Worm (Caenorhabditis elegans) whole organism, late embryonic: Measurements from ENCODE around the gene mlc-2.
A peak's percentile ranks its signal among the peaks of the same experiment; 100 is the strongest.

Experiments used
- C08G9.2 ChIP-seq: sonication (generic microtip); optimal IDR thresholded peaks from 2 replicates; lab custom pipeline; 2016; ENCODE audit warnings: mild to moderate bottlenecking, missing genetic modification characterization, moderate library complexity, missing compliant biosample characterization
- C38D4.7 ChIP-seq: fragments of 200-800 bp; sonication (Bioruptor generic); optimal IDR thresholded peaks from 2 replicates; lab custom pipeline; 2018; ENCODE audit warnings: mild to moderate bottlenecking, missing genetic modification characterization, moderate library complexity, missing compliant biosample characterization
- F13H6.1 ChIP-seq: sonication (generic microtip); optimal IDR thresholded peaks from 2 replicates; lab custom pipeline; 2016; ENCODE audit warnings: missing genetic modification characterization, missing compliant biosample characterization
- K09A11.1 ChIP-seq: sonication (generic microtip); optimal IDR thresholded peaks from 2 replicates; lab custom pipeline; 2017; ENCODE audit warnings: antibody characterized with exemption, mild to moderate bottlenecking, missing genetic modification characterization, missing compliant biosample characterization; ENCODE audit not compliant: insufficient read depth
- Y22D7AL.16 ChIP-seq: sonication (generic microtip); optimal IDR thresholded peaks from 2 replicates; lab custom pipeline; 2016; ENCODE audit warnings: missing genetic modification characterization, missing compliant biosample characterization
- ceh-14 ChIP-seq: sonication (generic microtip); optimal IDR thresholded peaks from 2 replicates; lab custom pipeline; 2016; ENCODE audit warnings: missing genotype, missing genetic modification characterization, missing compliant biosample characterization
- ceh-18 ChIP-seq: sonication (generic microtip); optimal IDR thresholded peaks from 2 replicates; lab custom pipeline; 2016; ENCODE audit warnings: missing genetic modification characterization, missing compliant biosample characterization
- ceh-19 ChIP-seq: fragments of 200-800 bp; sonication (Bioruptor generic); optimal IDR thresholded peaks from 2 replicates; lab custom pipeline; 2018; ENCODE audit warnings: mild to moderate bottlenecking, missing genetic modification characterization, missing compliant biosample characterization
- ceh-22 ChIP-seq: sonication (generic microtip); optimal IDR thresholded peaks from 2 replicates; lab custom pipeline; 2017; ENCODE audit warnings: missing biosample characterization, missing genetic modification characterization
- ceh-24 ChIP-seq: sonication (generic microtip); optimal IDR thresholded peaks from 2 replicates; lab custom pipeline; 2016; ENCODE audit warnings: mild to moderate bottlenecking, missing genetic modification characterization, missing compliant biosample characterization
- ceh-31 ChIP-seq: sonication (generic microtip); optimal IDR thresholded peaks from 2 replicates; lab custom pipeline; 2016; ENCODE audit warnings: missing genetic modification characterization, missing compliant biosample characterization
- ceh-34 ChIP-seq: sonication (generic microtip); optimal IDR thresholded peaks from 2 replicates; lab custom pipeline; 2016; ENCODE audit warnings: mild to moderate bottlenecking, missing genetic modification characterization, missing compliant biosample characterization
- ceh-45 ChIP-seq: fragments of 200-800 bp; sonication (Bioruptor generic); IDR thresholded peaks from 2 replicates; pipeline ENCODE4 v1.3.6; 2022; ENCODE audit warnings: missing genetic modification reagents, missing genetic modification characterization, missing compliant biosample characterization
- ceh-48 ChIP-seq: sonication (generic microtip); optimal IDR thresholded peaks from 2 replicates; lab custom pipeline; 2016; ENCODE audit warnings: missing genetic modification characterization, inconsistent platforms, missing compliant biosample characterization
- ceh-6 ChIP-seq: fragments of 200-800 bp; sonication (Bioruptor generic); optimal IDR thresholded peaks from 2 replicates; lab custom pipeline; 2018; ENCODE audit warnings: mild to moderate bottlenecking, missing genetic modification characterization, missing compliant biosample characterization
- ceh-9 ChIP-seq: sonication (generic microtip); optimal IDR thresholded peaks from 2 replicates; lab custom pipeline; 2016; ENCODE audit warnings: mild to moderate bottlenecking, missing genetic modification characterization, inconsistent platforms, missing compliant biosample characterization
- dmd-4 ChIP-seq: sonication (generic microtip); optimal IDR thresholded peaks from 2 replicates; lab custom pipeline; 2016; ENCODE audit warnings: borderline replicate concordance, missing genetic modification characterization, missing compliant biosample characterization
- dve-1 ChIP-seq: sonication (generic microtip); optimal IDR thresholded peaks from 2 replicates; lab custom pipeline; 2017; ENCODE audit warnings: antibody characterized with exemption, mild to moderate bottlenecking, missing genetic modification characterization, missing compliant biosample characterization
- elt-4 ChIP-seq: sonication (generic microtip); optimal IDR thresholded peaks from 2 replicates; lab custom pipeline; 2016; ENCODE audit warnings: missing genetic modification characterization, missing compliant biosample characterization
- eyg-1 ChIP-seq: sonication (generic microtip); optimal IDR thresholded peaks from 2 replicates; lab custom pipeline; 2016; ENCODE audit warnings: missing genotype, missing genetic modification characterization, missing compliant biosample characterization
- fax-1 ChIP-seq: sonication (generic microtip); optimal IDR thresholded peaks from 2 replicates; lab custom pipeline; 2016; ENCODE audit warnings: missing genotype, missing genetic modification characterization, missing compliant biosample characterization
- fkh-10 ChIP-seq: fragments of 150-350 bp; optimal IDR thresholded peaks from 2 replicates; lab custom pipeline; 2014; ENCODE audit warnings: missing biosample characterization, missing genetic modification reagents, missing genetic modification characterization
- fkh-6 ChIP-seq: sonication (generic microtip); optimal IDR thresholded peaks from 2 replicates; lab custom pipeline; 2016; ENCODE audit warnings: missing genetic modification characterization, missing compliant biosample characterization
- gmeb-2 ChIP-seq: sonication (generic microtip); optimal IDR thresholded peaks from 2 replicates; lab custom pipeline; 2016; ENCODE audit warnings: missing genetic modification characterization, inconsistent platforms, missing compliant biosample characterization
- hlh-15 ChIP-seq: sonication (generic microtip); optimal IDR thresholded peaks from 2 replicates; lab custom pipeline; 2016; ENCODE audit warnings: missing genetic modification characterization, missing compliant biosample characterization
- hlh-30 ChIP-seq: sonication (generic microtip); optimal IDR thresholded peaks from 2 replicates; lab custom pipeline; 2017; ENCODE audit warnings: antibody characterized with exemption, missing genetic modification characterization, missing compliant biosample characterization; ENCODE audit not compliant: insufficient read depth
- hlh-6 ChIP-seq: sonication (generic microtip); optimal IDR thresholded peaks from 2 replicates; lab custom pipeline; 2016; ENCODE audit warnings: missing genotype, missing genetic modification characterization, missing compliant biosample characterization
- hlh-8 ChIP-seq: sonication (generic microtip); optimal IDR thresholded peaks from 2 replicates; lab custom pipeline; 2016; ENCODE audit warnings: missing genotype, missing genetic modification characterization, missing compliant biosample characterization
- lim-6 ChIP-seq: sonication (generic microtip); optimal IDR thresholded peaks from 2 replicates; lab custom pipeline; 2016; ENCODE audit warnings: missing genetic modification characterization, missing compliant biosample characterization
- lin-11 ChIP-seq: fragments of 200-800 bp; sonication (Bioruptor generic); optimal IDR thresholded peaks from 2 replicates; lab custom pipeline; 2018; ENCODE audit warnings: mild to moderate bottlenecking, missing genetic modification characterization, missing compliant biosample characterization
- mec-3 ChIP-seq: sonication (generic microtip); optimal IDR thresholded peaks from 2 replicates; lab custom pipeline; 2016; ENCODE audit warnings: borderline replicate concordance, missing genetic modification characterization, missing compliant biosample characterization
- nhr-11 ChIP-seq: fragments of 150-350 bp; optimal IDR thresholded peaks from 2 replicates; lab custom pipeline; 2014; ENCODE audit warnings: missing biosample characterization, missing genetic modification characterization
- nhr-232 ChIP-seq: sonication (generic microtip); optimal IDR thresholded peaks from 2 replicates; lab custom pipeline; 2016; ENCODE audit warnings: missing genetic modification characterization, missing compliant biosample characterization
- npax-4 ChIP-seq: sonication (generic microtip); optimal IDR thresholded peaks from 2 replicates; lab custom pipeline; 2016; ENCODE audit warnings: missing genetic modification characterization, missing compliant biosample characterization
- odd-2 ChIP-seq: sonication (generic microtip); optimal IDR thresholded peaks from 2 replicates; lab custom pipeline; 2017; ENCODE audit warnings: antibody characterized with exemption, mild to moderate bottlenecking, missing genetic modification characterization, missing compliant biosample characterization
- pag-3 ChIP-seq: sonication (generic microtip); optimal IDR thresholded peaks from 2 replicates; lab custom pipeline; 2016; ENCODE audit warnings: missing compliant biosample characterization, missing genetic modification characterization, borderline replicate concordance
- pat-9 ChIP-seq: fragments of 200-800 bp; sonication (Bioruptor generic); optimal IDR thresholded peaks from 2 replicates; lab custom pipeline; 2018; ENCODE audit warnings: mild to moderate bottlenecking, missing genetic modification characterization, moderate library complexity, missing compliant biosample characterization
- pax-1 ChIP-seq: fragments of 150-350 bp; optimal IDR thresholded peaks from 2 replicates; lab custom pipeline; 2014; ENCODE audit warnings: missing biosample characterization, missing genetic modification characterization
- pha-2 ChIP-seq: sonication (generic microtip); optimal IDR thresholded peaks from 2 replicates; lab custom pipeline; 2017; ENCODE audit warnings: mild to moderate bottlenecking, missing genetic modification characterization, missing compliant biosample characterization
- pqm-1 ChIP-seq: sonication (generic microtip); optimal IDR thresholded peaks from 2 replicates; lab custom pipeline; 2016; ENCODE audit warnings: missing genetic modification characterization, missing compliant biosample characterization
- ref-2 ChIP-seq: sonication (generic microtip); optimal IDR thresholded peaks from 2 replicates; lab custom pipeline; 2016; ENCODE audit warnings: missing genetic modification characterization, missing compliant biosample characterization
- sdc-2 ChIP-seq: sonication (generic microtip); optimal IDR thresholded peaks from 2 replicates; lab custom pipeline; 2016; ENCODE audit warnings: missing genotype, missing genetic modification characterization, missing compliant biosample characterization
- sox-2 ChIP-seq: fragments of 200-800 bp; sonication (Bioruptor generic); IDR thresholded peaks from 2 replicates; pipeline ENCODE4 v1.3.6; 2022; ENCODE audit warnings: missing genetic modification reagents, missing genetic modification characterization, missing compliant biosample characterization
- sox-4 ChIP-seq: sonication (generic microtip); optimal IDR thresholded peaks from 2 replicates; lab custom pipeline; 2017; ENCODE audit warnings: mild to moderate bottlenecking, missing genetic modification characterization, inconsistent platforms, missing compliant biosample characterization
- syd-9 ChIP-seq: sonication (generic microtip); optimal IDR thresholded peaks from 2 replicates; lab custom pipeline; 2016; ENCODE audit warnings: mild to moderate bottlenecking, missing genetic modification characterization, moderate library complexity, missing compliant biosample characterization
- tbx-2 ChIP-seq: sonication (generic microtip); optimal IDR thresholded peaks from 2 replicates; lab custom pipeline; 2016; ENCODE audit warnings: missing genetic modification characterization, missing compliant biosample characterization
- tbx-7 ChIP-seq: sonication (generic microtip); optimal IDR thresholded peaks from 2 replicates; lab custom pipeline; 2016; ENCODE audit warnings: missing genotype, missing genetic modification characterization, missing compliant biosample characterization
- ttx-3 ChIP-seq: sonication (generic microtip); optimal IDR thresholded peaks from 2 replicates; lab custom pipeline; 2016; ENCODE audit warnings: missing genetic modification reagents, missing genetic modification characterization, missing compliant biosample characterization
- unc-86 ChIP-seq: sonication (generic microtip); optimal IDR thresholded peaks from 2 replicates; lab custom pipeline; 2016; ENCODE audit warnings: missing genetic modification characterization, missing compliant biosample characterization
- zip-5 ChIP-seq: sonication (generic microtip); optimal IDR thresholded peaks from 2 replicates; lab custom pipeline; 2016; ENCODE audit warnings: missing genetic modification characterization, missing compliant biosample characterization
- ztf-16 ChIP-seq: sonication (generic microtip); optimal IDR thresholded peaks from 2 replicates; lab custom pipeline; 2017; ENCODE audit warnings: missing genetic modification characterization, missing compliant biosample characterization

Gene mlc-2

ce11 chrX:17479694-17480574 lies 23.5 kb upstream of the mlc-2 start:
- peak; percentile 41 for TF ChIP-seq pag-3
- no peak for TF ChIP-seq nhr-11
- TF ChIP-seq hlh-6 (tag; lab: Kevin White, UChicago), result no peak
- TF ChIP-seq syd-9 (tag; lab: Kevin White, UChicago), result peak; percentile 60
- peak; percentile 76 for TF ChIP-seq ceh-22 (tag; lab: Kevin White, UChicago)
- TF ChIP-seq ceh-14, result peak; percentile 85
- no peak for TF ChIP-seq pqm-1 (tag; lab: Kevin White, UChicago)
- no peak for TF ChIP-seq tbx-7
- TF ChIP-seq elt-4 (tag; lab: Kevin White, UChicago), result no peak
- TF ChIP-seq odd-2, result no peak
- no peak for TF ChIP-seq ttx-3 (tag; lab: Kevin White, UChicago)
- TF ChIP-seq ceh-24 (tag; lab: Kevin White, UChicago), result no peak
- TF ChIP-seq pax-1 (tag; lab: Kevin White, UChicago), result no peak
- peak; percentile 89 for TF ChIP-seq ceh-31 (tag; lab: Kevin White, UChicago)
- no peak for TF ChIP-seq lin-11 (tag; lab: Kevin White, UChicago)
- TF ChIP-seq pat-9 (tag; lab: Kevin White, UChicago), result peak; percentile 2
- peak; percentile 97 for TF ChIP-seq ceh-18
- peak; percentile 53 for TF ChIP-seq fax-1 (tag; lab: Kevin White, UChicago)
- no peak for TF ChIP-seq fkh-6 (tag; lab: Kevin White, UChicago)
- no peak for TF ChIP-seq unc-86
- no peak for TF ChIP-seq C38D4.7
- TF ChIP-seq sdc-2 (tag; lab: Kevin White, UChicago), result peak; percentile 72
- TF ChIP-seq F13H6.1 (tag; lab: Kevin White, UChicago), result peak; percentile 79
- TF ChIP-seq ceh-9, result no peak
- peak; percentile 92 for TF ChIP-seq K09A11.1 (tag; lab: Kevin White, UChicago)
- TF ChIP-seq fkh-10, result no peak
- TF ChIP-seq dve-1 (tag; lab: Kevin White, UChicago), result peak; percentile 46
- no peak for TF ChIP-seq lim-6 (tag; lab: Kevin White, UChicago)
- TF ChIP-seq mec-3 (tag; lab: Kevin White, UChicago), result no peak
- peak; percentile 57 for TF ChIP-seq tbx-2 (tag; lab: Kevin White, UChicago)
- no peak for TF ChIP-seq zip-5 (tag; lab: Kevin White, UChicago)
- TF ChIP-seq ceh-45 (GFP tag; lab: Robert Waterston, UW), result no peak
- peak; percentile 94 for TF ChIP-seq hlh-30 (tag; lab: Kevin White, UChicago)
- TF ChIP-seq ceh-48 (tag; lab: Kevin White, UChicago), result peak; percentile 39
- TF ChIP-seq ztf-16, result no peak
- TF ChIP-seq ceh-34 (tag; lab: Kevin White, UChicago), result peak; percentile 91
- TF ChIP-seq nhr-232 (tag; lab: Kevin White, UChicago), result no peak
- TF ChIP-seq C08G9.2 (tag; lab: Kevin White, UChicago), result no peak
- TF ChIP-seq gmeb-2 (tag; lab: Kevin White, UChicago), result no peak
- peak; percentile 79 for TF ChIP-seq ref-2 (tag; lab: Kevin White, UChicago)
- TF ChIP-seq pha-2 (tag; lab: Kevin White, UChicago), result peak; percentile 23
- TF ChIP-seq hlh-15 (tag; lab: Kevin White, UChicago), result no peak
- no peak for TF ChIP-seq ceh-6 (GFP tag; lab: Kevin White, UChicago)
- TF ChIP-seq hlh-8 (tag; lab: Kevin White, UChicago), result peak; percentile 38
- TF ChIP-seq npax-4, result no peak
- no peak for TF ChIP-seq dmd-4 (tag; lab: Kevin White, UChicago)
- TF ChIP-seq sox-2, result peak; percentile 69
- no peak for TF ChIP-seq ceh-19 (GFP tag; lab: Kevin White, UChicago)
- TF ChIP-seq sox-4 (tag; lab: Kevin White, UChicago), result no peak
- peak; percentile 31 for TF ChIP-seq eyg-1 (tag; lab: Kevin White, UChicago)
- TF ChIP-seq Y22D7AL.16 (tag; lab: Kevin White, UChicago), result no peak
